Fruit fly (Drosophila melanogaster): Measurements from ENCODE around the gene CG11755.

Gene CG11755

dm6 chr3R:8711890-8712449, 35.3 kb downstream of the CG11755 start (continued):
- no peak for TF ChIP-seq toy (GFP tag; IDR thresholded peaks at IDR 0.05)
- TF ChIP-seq chinmo (GFP tag; IDR thresholded peaks at IDR 0.05; ENCODE audit: partially characterized antibody), result 0 out of 4 replicates have a peak, but pooled peaks have one; percentile 35
- peak; percentile 60 for TF ChIP-seq Vsx1 (GFP tag; optimal IDR thresholded peaks at IDR 0.05)
- no peak for TF ChIP-seq Awh (GFP tag; IDR thresholded peaks at IDR 0.05)
- TF ChIP-seq ken (GFP tag; IDR thresholded peaks at IDR 0.05), result no peak
- no peak for TF ChIP-seq CG34422 (GFP tag; IDR thresholded peaks at IDR 0.05)
- TF ChIP-seq vvl (GFP tag; IDR thresholded peaks at IDR 0.05), result no peak
- TF ChIP-seq lilli (GFP tag; optimal IDR thresholded peaks at IDR 0.05), result no peak
- 0 out of 2 replicates have a peak, but pooled peaks have one; percentile 12 for TF ChIP-seq bowl (GFP tag; IDR thresholded peaks at IDR 0.05)
- no peak for TF ChIP-seq CG17186 (GFP tag; optimal IDR thresholded peaks at IDR 0.05)
- TF ChIP-seq az2 (GFP tag; optimal IDR thresholded peaks at IDR 0.05), result no peak
- no peak for TF ChIP-seq CG8478 (optimal IDR thresholded peaks at IDR 0.05)
- no peak for TF ChIP-seq HmgD (GFP tag; optimal IDR thresholded peaks at IDR 0.05)
- TF ChIP-seq CG10209 (GFP tag; optimal IDR thresholded peaks at IDR 0.05), result no peak
- peak; percentile 8 for TF ChIP-seq CG2712 (tag; optimal IDR thresholded peaks at IDR 0.05)
- TF ChIP-seq Ada2b (GFP tag; IDR thresholded peaks at IDR 0.05), result no peak
- no peak for TF ChIP-seq ftz-f1 (GFP tag; optimal IDR thresholded peaks at IDR 0.05)
- peak; percentile 39 for TF ChIP-seq CG34376 (GFP tag; optimal IDR thresholded peaks at IDR 0.05)
- TF ChIP-seq crp (GFP tag; optimal IDR thresholded peaks at IDR 0.05), result no peak
- TF ChIP-seq CG13424 (tag; optimal IDR thresholded peaks at IDR 0.05), result peak; percentile 17
- TF ChIP-seq tup (GFP tag; optimal IDR thresholded peaks at IDR 0.05), result no peak
- TF ChIP-seq row (GFP tag; IDR thresholded peaks at IDR 0.05), result peak; percentile 37; the same call in 1 of the 3 replicates
- TF ChIP-seq kay (GFP tag; optimal IDR thresholded peaks at IDR 0.05), result no peak
- peak; percentile 3 for TF ChIP-seq tap (tag; optimal IDR thresholded peaks at IDR 0.05)
- peak; percentile 9 for TF ChIP-seq CG15269 (tag; optimal IDR thresholded peaks at IDR 0.05)
- TF ChIP-seq Sry-β (GFP tag; optimal IDR thresholded peaks at IDR 0.05), result no peak
- TF ChIP-seq Pdp1 (GFP tag; optimal IDR thresholded peaks at IDR 0.05), result no peak
- no peak for TF ChIP-seq trh (GFP tag; optimal IDR thresholded peaks at IDR 0.05)
- peak; percentile 19 for TF ChIP-seq CG17385 (GFP tag; optimal IDR thresholded peaks at IDR 0.05)
- TF ChIP-seq gsb-n (tag; optimal IDR thresholded peaks at IDR 0.05), result no peak
- peak; percentile 4 for TF ChIP-seq CG15601 (tag; optimal IDR thresholded peaks at IDR 0.05)
- peak; percentile 16 for TF ChIP-seq sd (tag; optimal IDR thresholded peaks at IDR 0.05)
- 0 out of 3 replicates have a peak, but pooled peaks have one; percentile 26 for TF ChIP-seq Optix (GFP tag; IDR thresholded peaks at IDR 0.05)
- TF ChIP-seq nmo (GFP tag; optimal IDR thresholded peaks at IDR 0.05), result peak; percentile 29
- peak; percentile 37 for TF ChIP-seq unpg (GFP tag; optimal IDR thresholded peaks at IDR 0.05)
- TF ChIP-seq Ptx1 (GFP tag; IDR thresholded peaks at IDR 0.05), result peak; percentile 32; the same call in 1 of the 2 replicates
- no peak for TF ChIP-seq bcd (GFP tag; optimal IDR thresholded peaks at IDR 0.05)
- peak; percentile 35; the same call in 2 of the 3 replicates for TF ChIP-seq ci (GFP tag; IDR thresholded peaks at IDR 0.05)
- TF ChIP-seq usp (GFP tag; optimal IDR thresholded peaks at IDR 0.05), result no peak
- no peak for TF ChIP-seq wdn (GFP tag; IDR thresholded peaks at IDR 0.05)
- peak; percentile 19 for TF ChIP-seq phol (tag; optimal IDR thresholded peaks at IDR 0.05)
- peak; percentile 24 for TF ChIP-seq CG7839 (tag; optimal IDR thresholded peaks at IDR 0.05)
- peak; percentile 50 for TF ChIP-seq gem (tag; optimal IDR thresholded peaks at IDR 0.05)
- no peak for TF ChIP-seq NfI (GFP tag; optimal IDR thresholded peaks at IDR 0.05)
- TF ChIP-seq Hr51 (GFP tag; optimal IDR thresholded peaks at IDR 0.05), result peak in 1 of 2 experiments; percentile 63
- no peak for TF ChIP-seq sim (GFP tag; IDR thresholded peaks at IDR 0.05)
- TF ChIP-seq inv (GFP tag; IDR thresholded peaks at IDR 0.05; ENCODE audit: partially characterized antibody), result no peak
- TF ChIP-seq sug (tag; optimal IDR thresholded peaks at IDR 0.05), result peak; percentile 11
- TF ChIP-seq Sox102F (GFP tag; optimal IDR thresholded peaks at IDR 0.05), result peak; percentile 61
- TF ChIP-seq H15 (GFP tag; IDR thresholded peaks at IDR 0.05), result no peak

All from whole organism, embryonic.